Fruit fly (Drosophila melanogaster) whole organism, larva: ENCODE measurements around the gene CAH9.

Experiments used
- noc ChIP-seq: fragments of 200-800 bp; sonication (Bioruptor generic); optimal IDR thresholded peaks from 3 replicates; lab custom pipeline; 2019; ENCODE audit warnings: missing biosample characterization, mild to moderate bottlenecking, missing genetic modification characterization, moderate library complexity

Gene CAH9

DNA sequence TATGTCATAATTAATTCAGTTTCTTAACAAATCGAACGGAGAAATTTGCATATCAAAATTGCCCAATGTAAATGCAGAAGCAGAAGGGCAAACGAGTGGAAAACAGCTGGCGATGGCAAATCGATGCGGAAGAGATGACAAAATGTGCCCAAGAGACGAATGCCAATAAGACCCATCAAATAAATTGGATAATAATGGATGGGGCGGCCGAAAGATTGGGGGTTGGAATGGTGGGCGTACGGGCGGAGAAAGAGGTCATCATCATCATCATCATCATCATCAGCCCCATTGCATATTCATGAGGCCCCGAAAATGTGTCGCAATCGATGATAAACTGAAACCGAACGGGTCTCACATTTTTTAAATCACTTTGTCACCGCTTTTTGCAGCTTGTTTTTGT is 28.0 kb upstream of the CAH9 start:
- TF ChIP-seq noc (tag; lab: Kevin White, UChicago) = no peak

DNA sequence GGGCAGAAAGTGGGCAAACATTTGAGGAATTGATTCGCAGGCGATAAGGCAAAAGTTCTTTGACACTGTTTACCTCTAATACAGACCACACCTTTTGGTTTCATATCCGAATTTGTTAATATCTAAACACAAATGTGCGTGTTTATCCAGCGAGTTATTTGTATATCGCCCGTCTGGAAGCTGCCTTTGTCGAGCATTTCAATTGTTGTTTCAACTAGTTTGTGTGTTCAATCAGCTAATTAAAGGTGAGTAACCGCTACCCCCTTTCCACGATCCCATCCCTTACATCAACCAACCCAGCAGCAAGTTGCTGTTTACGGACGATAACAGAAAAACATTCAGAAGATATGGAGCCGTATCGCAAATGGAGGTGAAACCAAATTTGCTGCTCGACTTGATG is 25.4 kb upstream of the CAH9 start:
- TF ChIP-seq noc (tag; lab: Kevin White, UChicago) = peak; percentile 62

- no peak for TF ChIP-seq noc (tag; lab: Kevin White, UChicago)
Measured at dm6 chr3R:27130551-27131161, 24.7 kb upstream of the CAH9 start.

DNA sequence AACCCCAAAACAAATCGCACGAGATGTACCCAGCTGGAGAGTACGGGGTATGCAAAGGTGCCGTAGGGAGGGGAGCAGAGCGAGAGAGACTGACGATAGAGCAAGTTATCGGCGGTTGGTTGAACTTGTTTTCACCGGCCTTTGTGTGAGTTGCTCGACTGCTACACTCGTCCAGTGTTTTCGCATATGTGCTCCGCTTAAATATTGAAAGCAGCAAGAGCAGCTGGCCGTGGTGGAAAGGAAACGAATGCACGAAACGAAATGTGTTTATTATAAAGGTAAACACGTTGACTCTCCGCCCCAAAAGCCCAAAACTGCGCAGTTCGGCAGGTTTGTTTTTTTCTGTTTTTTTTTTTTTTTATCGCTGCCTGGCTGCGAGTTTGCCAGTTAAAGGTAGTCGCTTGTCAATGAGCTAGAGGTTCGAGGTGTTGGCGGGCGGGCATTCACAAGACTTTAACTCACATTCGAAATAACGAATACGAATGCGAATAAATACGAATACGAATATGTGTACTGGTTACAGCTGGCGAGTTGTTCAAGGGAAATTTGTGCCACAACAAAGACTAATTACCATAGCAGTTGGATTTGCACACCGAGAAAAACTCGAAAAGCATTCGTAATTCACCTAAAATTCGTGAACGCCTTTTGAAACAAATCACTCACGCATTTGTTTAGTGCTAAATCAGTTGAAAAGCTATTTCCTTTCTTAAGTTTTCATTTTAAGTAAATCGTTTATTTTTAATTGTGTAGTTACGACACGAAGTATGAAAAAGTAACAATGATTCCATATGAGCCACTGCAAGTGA is 23.8 kb upstream of the CAH9 start:
- TF ChIP-seq noc (tag; lab: Kevin White, UChicago) = no peak

- no peak for TF ChIP-seq noc (tag; lab: Kevin White, UChicago)
Measured at dm6 chr3R:27128723-27129122, 22.7 kb upstream of the CAH9 start.

DNA sequence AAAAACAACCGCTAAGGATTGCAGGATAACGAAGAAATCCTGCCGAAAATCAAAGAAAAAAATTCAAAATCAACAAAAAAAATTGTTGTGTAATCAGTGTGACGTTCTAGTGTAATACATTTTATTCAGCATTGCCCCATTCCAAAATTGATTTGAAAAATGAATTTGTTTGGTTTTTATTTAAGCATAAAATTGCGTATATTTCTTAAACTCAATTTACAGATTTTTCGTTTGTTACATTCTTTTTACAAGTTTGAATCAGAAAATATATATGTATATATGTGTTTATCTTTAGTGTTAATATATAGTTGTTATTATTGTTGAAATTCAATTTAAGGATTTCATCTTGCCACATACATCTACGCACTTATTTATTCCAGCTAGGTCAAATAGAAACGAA is 18.6 kb upstream of the CAH9 start, which contains the start of gene CG6059:
Gene CG6059 (minus strand): TSS at position 101 of the 400 bp plus-strand sequence.
- TF ChIP-seq noc (tag; lab: Kevin White, UChicago) = no peak

DNA sequence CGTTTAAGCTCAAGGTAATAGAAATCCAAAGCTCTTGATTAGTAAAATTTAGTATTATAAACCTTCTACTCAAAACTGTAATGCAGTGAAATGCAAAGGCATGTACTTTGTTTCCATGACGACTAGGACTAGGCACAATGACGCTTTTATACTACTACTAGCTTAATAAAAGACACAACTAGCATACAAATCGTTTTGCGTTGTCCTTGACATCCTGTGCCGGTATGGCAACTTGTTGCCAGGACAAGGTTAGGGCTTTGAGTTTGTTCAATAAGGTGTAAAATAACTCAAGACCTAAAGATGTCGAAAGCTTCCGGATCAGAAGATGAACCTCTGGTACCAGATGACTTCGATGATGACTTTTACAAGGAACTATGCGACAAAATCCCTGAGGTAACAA is 12.4 kb upstream of the CAH9 start, which contains the start of gene CG5882:
Gene CG5882 (plus strand): TSS at position 301 of the 400 bp plus-strand sequence.
- TF ChIP-seq noc (tag; lab: Kevin White, UChicago) = no peak

DNA sequence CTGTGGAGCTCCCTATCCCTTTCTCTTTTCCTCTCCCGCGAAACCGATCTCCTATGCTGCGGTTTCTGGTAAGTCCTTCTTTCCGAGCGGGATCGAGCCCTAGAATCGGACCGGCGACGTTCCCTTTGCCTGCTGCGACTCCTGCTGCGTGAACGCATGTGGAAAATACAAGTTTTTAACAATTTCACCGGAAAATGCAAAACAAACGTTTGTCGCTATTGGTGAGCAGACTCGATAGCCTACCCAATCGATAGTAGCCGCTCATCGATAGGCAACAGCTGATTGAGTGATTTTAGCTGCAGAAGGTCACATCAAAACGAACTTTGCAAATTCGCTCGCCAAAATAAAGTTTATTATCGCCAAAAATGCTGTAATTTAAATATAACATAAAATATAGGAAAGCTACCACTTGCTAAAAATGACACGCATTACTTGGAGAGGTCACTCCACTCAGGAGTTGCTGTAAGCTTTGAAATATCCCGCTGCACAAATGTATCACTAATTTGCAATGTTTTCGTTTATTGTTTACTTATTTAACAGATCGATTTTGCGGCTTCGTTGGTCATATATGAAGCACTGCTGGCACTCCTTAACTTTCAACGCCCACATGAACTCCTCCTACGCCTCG is 10.6 kb upstream of the CAH9 start, which contains the start of the genes CG6066 and CG5880:
Gene CG6066 (minus strand): TSS at position 243 of the 628 bp plus-strand sequence.
Gene CG5880 (plus strand): TSS at position 281 of the 628 bp plus-strand sequence.
- no peak for TF ChIP-seq noc (tag; lab: Kevin White, UChicago)

DNA sequence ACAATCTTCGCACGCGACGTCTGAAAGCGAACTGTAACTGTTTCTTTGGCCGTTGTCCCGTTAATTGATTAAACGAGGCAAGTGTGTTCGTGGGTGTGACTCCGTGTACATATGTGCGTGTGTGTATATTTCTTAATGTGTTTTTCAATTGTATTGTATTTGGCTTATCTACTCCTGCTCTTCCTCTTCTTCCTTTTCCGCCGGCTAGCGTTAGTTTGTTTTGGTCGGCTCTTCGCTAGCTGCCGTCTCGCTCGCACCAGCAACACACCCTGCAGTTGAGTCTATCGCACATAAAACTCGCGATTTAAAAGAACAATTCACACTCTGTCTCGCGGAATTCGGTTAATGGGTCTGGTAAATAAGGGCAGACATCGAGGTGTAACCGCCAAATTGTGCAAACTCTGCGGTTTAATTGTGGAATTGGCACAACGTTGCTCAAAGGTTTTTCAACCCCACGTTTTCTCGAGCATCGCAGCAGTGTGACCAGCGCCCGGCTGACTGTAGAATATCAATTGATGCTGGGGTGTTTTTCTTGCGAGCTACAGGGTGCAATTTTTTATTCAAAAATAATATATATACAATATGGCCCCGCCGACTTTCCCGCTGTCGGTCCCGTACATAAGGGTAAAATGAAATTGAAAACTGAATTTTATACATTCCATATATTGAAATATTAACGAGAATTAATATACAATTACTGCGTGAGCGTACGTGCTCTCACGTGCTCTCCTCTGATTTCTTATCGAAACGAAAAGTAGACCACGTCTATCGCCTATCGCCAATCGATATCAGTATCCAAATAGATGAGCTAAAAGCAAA is 6.0 kb upstream of the CAH9 start, which contains the start of the genes gb and CG5815:
Gene gb (minus strand): TSS at position 487 of the 819 bp plus-strand sequence.
Gene CG5815 (plus strand): TSS at position 783 of the 819 bp plus-strand sequence.
- no peak for TF ChIP-seq noc (tag; lab: Kevin White, UChicago)

DNA sequence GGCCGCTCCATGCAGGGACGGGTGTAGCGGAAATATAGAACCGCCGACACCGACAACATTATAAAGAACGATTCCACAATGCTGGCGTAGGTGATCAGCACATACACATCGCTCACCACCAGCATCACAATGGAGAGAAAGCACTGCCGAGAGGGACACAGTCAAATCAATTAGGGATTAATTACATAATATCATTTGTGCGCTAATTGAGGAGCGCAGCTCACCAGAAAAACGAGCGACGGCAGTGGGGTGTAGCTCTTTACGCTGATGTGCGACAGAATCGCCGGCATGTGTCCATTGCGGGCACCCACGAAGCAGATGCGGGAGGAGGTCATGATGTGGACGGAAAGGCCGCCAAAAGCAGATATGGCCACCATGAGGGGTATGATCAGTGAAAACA is 3.5 kb upstream of the CAH9 start:
- TF ChIP-seq noc (tag; lab: Kevin White, UChicago) = no peak

DNA sequence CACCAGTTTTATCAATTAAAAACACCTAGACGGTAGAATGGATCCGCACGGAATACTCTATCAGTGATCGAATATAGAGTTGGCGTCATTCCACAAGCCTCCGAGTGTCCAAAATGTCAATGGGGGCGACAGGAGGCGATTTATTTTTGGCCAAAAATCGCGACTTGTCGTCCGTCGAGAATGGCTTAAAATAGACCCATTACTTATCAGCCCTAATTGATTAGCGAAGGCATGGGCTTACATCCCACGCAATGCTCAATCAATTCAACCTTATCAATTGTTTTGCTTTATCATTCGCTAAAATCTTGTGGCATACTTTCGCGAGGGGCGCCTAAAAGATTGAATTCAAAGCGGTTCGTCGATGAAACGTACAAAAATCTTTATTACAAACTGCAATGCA is 2.1 kb upstream of the CAH9 start:
- TF ChIP-seq noc (tag; lab: Kevin White, UChicago) = peak; percentile 67

dm6 chr3R:27105439-27105838 is 545 bp downstream of the CAH9 start:
- TF ChIP-seq noc (tag; lab: Kevin White, UChicago) = no peak

- no peak for TF ChIP-seq noc (tag; lab: Kevin White, UChicago)
Measured at dm6 chr3R:27100930-27101329, 5.1 kb downstream of the CAH9 start, which contains the start of gene Jhbp11. Jhbp11 (plus strand) TSS chr3R:27101230.

DNA sequence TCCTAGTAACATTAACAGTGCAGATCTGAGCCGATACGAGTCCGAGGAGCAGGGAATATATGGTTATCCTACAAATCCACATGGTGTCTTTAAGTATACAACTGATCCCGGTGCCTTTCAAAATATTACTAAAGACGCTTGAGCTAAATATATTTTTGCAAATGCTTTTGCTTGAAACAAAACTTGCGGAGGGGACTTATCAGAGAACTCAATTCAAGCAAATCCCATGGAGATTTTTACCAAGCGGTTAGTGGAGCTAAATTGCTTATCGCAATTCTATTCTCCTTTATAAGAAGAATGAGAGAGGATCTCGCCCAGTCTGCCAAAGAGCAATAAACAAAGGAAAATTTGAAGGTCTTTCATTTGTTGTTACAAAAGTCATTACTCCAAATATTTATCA is 6.4 kb downstream of the CAH9 start, which contains the start of gene eater:
Gene eater (minus strand): TSS at position 101 of the 400 bp plus-strand sequence.
- no peak for TF ChIP-seq noc (tag; lab: Kevin White, UChicago)

DNA sequence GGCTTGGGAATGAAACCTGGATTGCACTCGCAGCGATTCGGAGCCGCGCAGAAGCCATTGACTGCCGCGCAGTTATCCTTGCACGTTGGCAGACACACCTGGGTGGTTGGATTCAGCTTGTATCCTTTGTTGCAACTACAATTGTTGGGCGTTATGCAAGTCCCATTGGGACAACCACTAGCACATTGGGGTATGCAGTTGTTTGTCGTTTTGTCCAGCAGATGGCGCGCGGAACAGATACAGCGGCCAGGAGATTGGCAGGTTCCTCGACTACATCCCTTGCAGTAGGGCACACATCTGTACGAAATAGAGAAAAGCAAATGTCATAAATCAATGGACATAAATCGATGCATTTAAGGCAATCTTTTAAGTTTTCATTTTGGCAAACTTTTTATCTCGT is 7.3 kb downstream of the CAH9 start:
- TF ChIP-seq noc (tag; lab: Kevin White, UChicago) = no peak
